Fruit fly (Drosophila melanogaster): ENCODE data around the gene Octbeta1R.

The Octbeta1R gene

dm6 chr3R:22487037-22487492, 9.9 kb upstream of the Octbeta1R start, which contains the start of gene Pfdn5 (continued):
- TF ChIP-seq CG7271 (tag; optimal IDR thresholded peaks at IDR 0.05) (no peak), Kr (GFP tag; optimal IDR thresholded peaks at IDR 0.05) (no peak), CG4404 (GFP tag; IDR thresholded peaks at IDR 0.05) (no peak), Bdp1 (GFP tag; optimal IDR thresholded peaks at IDR 0.05) (no peak), dati (GFP tag; IDR thresholded peaks at IDR 0.05) (no peak), CG4328 (GFP tag; optimal IDR thresholded peaks at IDR 0.05) (no peak), Jarid2 (GFP tag; optimal IDR thresholded peaks at IDR 0.05) (no peak), CG15269 (tag; optimal IDR thresholded peaks at IDR 0.05) (no peak), Hmr (GFP tag; optimal IDR thresholded peaks at IDR 0.05) (no peak), ash1 (GFP tag; optimal IDR thresholded peaks at IDR 0.05) (no peak), PHDP (tag; optimal IDR thresholded peaks at IDR 0.05) (no peak), hbn (GFP tag; IDR thresholded peaks at IDR 0.05; ENCODE audit: partially characterized antibody) (peak; percentile 74), mirr (GFP tag; optimal IDR thresholded peaks at IDR 0.05) (no peak), E2f1 (GFP tag; IDR thresholded peaks at IDR 0.05) (no peak), ttk (GFP tag; IDR thresholded peaks at IDR 0.05) (no peak), Chrac-16 (GFP tag; optimal IDR thresholded peaks at IDR 0.05) (no peak), toy (GFP tag; IDR thresholded peaks at IDR 0.05) (no peak), Side (GFP tag; optimal IDR thresholded peaks at IDR 0.05) (no peak), pros (GFP tag; optimal IDR thresholded peaks at IDR 0.05) (no peak), CG1024 (GFP tag; IDR thresholded peaks at IDR 0.05) (no peak), Ada2b (GFP tag; IDR thresholded peaks at IDR 0.05) (no peak), ase (GFP tag; IDR thresholded peaks at IDR 0.05) (no peak), unc-4 (GFP tag; IDR thresholded peaks at IDR 0.05; ENCODE audit: partially characterized antibody) (peak; percentile 78), CG17385 (GFP tag; optimal IDR thresholded peaks at IDR 0.05) (no peak), esg (GFP tag; conservative IDR thresholded peaks at IDR 0.05) (no peak), eve (GFP tag; optimal IDR thresholded peaks at IDR 0.05) (no peak), CG1647 (GFP tag; optimal IDR thresholded peaks at IDR 0.05) (no peak), gcm (GFP tag; optimal IDR thresholded peaks at IDR 0.05) (no peak), ro (GFP tag; IDR thresholded peaks at IDR 0.05) (no peak), h (optimal IDR thresholded peaks at IDR 0.05) (no peak), CG12104 (GFP tag; optimal IDR thresholded peaks at IDR 0.05) (no peak), HLH54F (GFP tag; optimal IDR thresholded peaks at IDR 0.05) (no peak), Meics (GFP tag; optimal IDR thresholded peaks at IDR 0.05) (no peak), Tbp (GFP tag; optimal IDR thresholded peaks at IDR 0.05) (no peak), CG14014 (GFP tag; IDR thresholded peaks at IDR 0.05) (no peak), bab2 (GFP tag; optimal IDR thresholded peaks at IDR 0.05) (no peak), CG3163 (GFP tag; optimal IDR thresholded peaks at IDR 0.05) (no peak), CG7556 (GFP tag; optimal IDR thresholded peaks at IDR 0.05) (no peak), CG17612 (GFP tag; IDR thresholded peaks at IDR 0.05) (no peak), Fer3 (tag; optimal IDR thresholded peaks at IDR 0.05) (no peak), oc (tag; optimal IDR thresholded peaks at IDR 0.05) (no peak), CG31388 (GFP tag; optimal IDR thresholded peaks at IDR 0.05) (no peak), cg (GFP tag; optimal IDR thresholded peaks at IDR 0.05) (no peak), onecut (GFP tag; IDR thresholded peaks at IDR 0.05) (no peak), E2f2 (GFP tag; IDR thresholded peaks at IDR 0.05) (peak; percentile 96), maf-S (GFP tag; optimal IDR thresholded peaks at IDR 0.05) (no peak), CG10267 (tag; optimal IDR thresholded peaks at IDR 0.05) (peak; percentile 50), gfzf (GFP tag; optimal IDR thresholded peaks at IDR 0.05) (peak; percentile 38), gsb (GFP tag; IDR thresholded peaks at IDR 0.05) (no peak), C15 (GFP tag; IDR thresholded peaks at IDR 0.05) (no peak), CG3726 (GFP tag; IDR thresholded peaks at IDR 0.05) (no peak), CG5245 (GFP tag; optimal IDR thresholded peaks at IDR 0.05) (no peak), NC2β (GFP tag; optimal IDR thresholded peaks at IDR 0.05) (peak; percentile 1)
